Fruit fly (Drosophila melanogaster) whole organism, pupa: ENCODE results near the gene lqfR.

Source experiments
- CG12605 ChIP-seq: fragments of 200-800 bp; sonication (Bioruptor generic); IDR thresholded peaks from 2 replicates; pipeline ENCODE4 v1.3.6; 2022; ENCODE audit warnings: missing biosample characterization, missing genetic modification characterization
- CG15710 ChIP-seq: fragments of 200-800 bp; sonication (Bioruptor generic); optimal IDR thresholded peaks from 2 replicates; lab custom pipeline; 2018; ENCODE audit warnings: missing biosample characterization, mild to moderate bottlenecking, missing genetic modification characterization, moderate library complexity
- CG9948 ChIP-seq: fragments of 200-800 bp; sonication (Bioruptor generic); optimal IDR thresholded peaks from 2 replicates; lab custom pipeline; 2018; ENCODE audit warnings: missing biosample characterization, mild to moderate bottlenecking, missing genetic modification characterization, moderate library complexity
- EcR ChIP-seq: fragments of 200-800 bp; sonication (Bioruptor generic); optimal IDR thresholded peaks from 3 replicates; lab custom pipeline; 2019; ENCODE audit warnings: missing biosample characterization, missing genetic modification characterization, mild to moderate bottlenecking, moderate library complexity, missing genetic modification reagents
- Pif1A ChIP-seq: fragments of 200-800 bp; sonication (Bioruptor generic); optimal IDR thresholded peaks from 3 replicates; lab custom pipeline; 2016; ENCODE audit warnings: missing biosample characterization, missing genetic modification characterization
- gl ChIP-seq: fragments of 200-800 bp; sonication (Bioruptor generic); optimal IDR thresholded peaks from 2 replicates; lab custom pipeline; 2018; ENCODE audit warnings: missing biosample characterization, mild to moderate bottlenecking, missing genetic modification characterization

DNA sequence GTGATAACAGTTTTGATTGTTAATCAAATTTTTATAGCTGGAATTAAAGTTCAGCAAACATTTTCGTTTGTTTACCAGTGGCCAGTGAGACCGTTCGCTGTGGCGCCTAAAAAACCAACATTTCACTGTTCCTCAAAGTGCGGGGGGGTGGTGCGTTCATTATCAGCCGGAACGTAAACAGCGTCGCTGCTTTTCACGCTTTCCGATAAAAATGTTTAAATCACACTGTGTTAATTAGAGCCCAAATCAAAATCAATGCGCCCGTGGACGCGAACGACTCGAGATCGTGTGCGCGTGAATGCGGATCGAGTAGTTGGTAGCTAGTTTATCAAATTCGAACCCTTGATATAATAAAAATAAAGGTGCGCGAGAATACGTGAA lies 36.8 kb downstream of the lqfR start, which contains the start of gene CG34376:
- no peak for TF ChIP-seq EcR (GFP tag; lab: Kevin White, UChicago)
- peak; percentile 78 for TF ChIP-seq CG12605 (GFP tag; lab: Robert Waterston, UW)
- no peak for TF ChIP-seq Pif1A (GFP tag; lab: Kevin White, UChicago)
- TF ChIP-seq CG9948, result no peak
- no peak for TF ChIP-seq gl (tag; lab: Kevin White, UChicago)
- peak; percentile 8 for TF ChIP-seq CG15710 (tag; lab: Kevin White, UChicago)
